Fruit fly (Drosophila melanogaster) whole organism, embryonic: ENCODE data around the gene Syt12.
A peak's percentile ranks its signal among the peaks of the same experiment; 100 is the strongest.

Experiments
- ATbp ChIP-seq: fragments of 200-800 bp; sonication (Bioruptor generic); optimal IDR thresholded peaks from 2 replicates; lab custom pipeline; 2017; ENCODE audit warnings: missing biosample characterization, mild to moderate bottlenecking, missing genetic modification characterization, missing genetic modification reagents
- Abd-B ChIP-seq: fragments of 200-800 bp; sonication (Bioruptor generic); optimal IDR thresholded peaks from 2 replicates; lab custom pipeline; 2018; ENCODE audit warnings: missing biosample characterization, mild to moderate bottlenecking, missing genetic modification characterization, moderate library complexity
- CG10366 ChIP-seq: fragments of 200-800 bp; sonication (Bioruptor generic); IDR thresholded peaks from 2 replicates; pipeline ENCODE4 v1.3.6; 2022; ENCODE audit warnings: missing biosample characterization, missing genetic modification characterization
- CG11560 ChIP-seq: fragments of 200-800 bp; sonication (Bioruptor generic); IDR thresholded peaks from 3 replicates; pipeline ENCODE4 v1.3.6; 2022; ENCODE audit warnings: missing biosample characterization, missing genetic modification characterization
- CG11696 ChIP-seq: fragments of 200-800 bp; sonication (Bioruptor generic); IDR thresholded peaks from 2 replicates; pipeline ENCODE4 v1.3.6; 2022; ENCODE audit warnings: missing biosample characterization, missing genetic modification characterization
- CG12155 ChIP-seq: fragments of 200-800 bp; sonication (Bioruptor generic); optimal IDR thresholded peaks from 3 replicates; lab custom pipeline; 2016; ENCODE audit warnings: missing biosample characterization, missing genetic modification characterization
- CG12391 ChIP-seq: fragments of 200-800 bp; sonication (Bioruptor generic); optimal IDR thresholded peaks from 3 replicates; lab custom pipeline; 2018; ENCODE audit warnings: missing biosample characterization, mild to moderate bottlenecking, missing genetic modification characterization, moderate library complexity
- CG12659 ChIP-seq: fragments of 200-800 bp; sonication (Bioruptor generic); optimal IDR thresholded peaks from 3 replicates; lab custom pipeline; 2017; ENCODE audit warnings: mild to moderate bottlenecking, missing biosample characterization, missing genetic modification reagents, missing genetic modification characterization
- CG14667 ChIP-seq: fragments of 200-800 bp; sonication (Bioruptor generic); IDR thresholded peaks from 2 replicates; pipeline ENCODE4 v1.3.6; 2022; ENCODE audit warnings: missing biosample characterization, missing genetic modification characterization
- CG1529 ChIP-seq: fragments of 200-800 bp; sonication (Bioruptor generic); optimal IDR thresholded peaks from 3 replicates; lab custom pipeline; 2018; ENCODE audit warnings: missing biosample characterization, missing genetic modification characterization
- CG15601 ChIP-seq: fragments of 200-800 bp; sonication (Bioruptor generic); optimal IDR thresholded peaks from 3 replicates; lab custom pipeline; 2019; ENCODE audit warnings: missing biosample characterization, mild to moderate bottlenecking, missing genetic modification characterization, moderate library complexity
- CG1602 ChIP-seq: fragments of 200-800 bp; sonication (Bioruptor generic); optimal IDR thresholded peaks from 3 replicates; lab custom pipeline; 2016; ENCODE audit warnings: missing biosample characterization, missing genetic modification characterization
- CG16815 ChIP-seq: fragments of 200-800 bp; sonication (Bioruptor generic); optimal IDR thresholded peaks from 3 replicates; lab custom pipeline; 2017; ENCODE audit warnings: missing biosample characterization, mild to moderate bottlenecking, missing genetic modification characterization
- CG17385 ChIP-seq: fragments of 200-800 bp; sonication (Bioruptor generic); optimal IDR thresholded peaks from 3 replicates; lab custom pipeline; 2018; ENCODE audit warnings: missing biosample characterization, mild to moderate bottlenecking, missing genetic modification characterization
- CG31441 ChIP-seq: fragments of 200-800 bp; sonication (Bioruptor generic); IDR thresholded peaks from 2 replicates; pipeline ENCODE4 v1.3.6; 2022; ENCODE audit warnings: missing biosample characterization, missing genetic modification characterization
- CG4404 ChIP-seq: fragments of 200-800 bp; sonication (Bioruptor generic); IDR thresholded peaks from 2 replicates; pipeline ENCODE4 v1.3.6; 2022; ENCODE audit warnings: missing biosample characterization, missing genetic modification characterization
- CG4424 ChIP-seq: fragments of 200-800 bp; sonication (Bioruptor generic); optimal IDR thresholded peaks from 3 replicates; lab custom pipeline; 2016; ENCODE audit warnings: missing biosample characterization, missing genetic modification characterization
- CG5180 ChIP-seq: fragments of 200-800 bp; sonication (Bioruptor generic); optimal IDR thresholded peaks from 3 replicates; lab custom pipeline; 2017; ENCODE audit warnings: missing biosample characterization, missing genetic modification characterization, mild to moderate bottlenecking, moderate library complexity, missing genetic modification reagents
- CG6683 ChIP-seq: fragments of 200-800 bp; sonication (Bioruptor generic); optimal IDR thresholded peaks from 2 replicates; lab custom pipeline; 2017; ENCODE audit warnings: missing biosample characterization, mild to moderate bottlenecking, missing genetic modification characterization, missing genetic modification reagents
- CG8281 ChIP-seq: fragments of 200-800 bp; sonication (Bioruptor generic); optimal IDR thresholded peaks from 2 replicates; lab custom pipeline; 2018; ENCODE audit warnings: missing biosample characterization, mild to moderate bottlenecking, missing genetic modification characterization, moderate library complexity
- CG8765 ChIP-seq: fragments of 200-800 bp; sonication (Bioruptor generic); IDR thresholded peaks from 2 replicates; pipeline ENCODE4 v1.3.6; 2022; ENCODE audit warnings: missing biosample characterization, missing genetic modification characterization
- CG9437 ChIP-seq: fragments of 200-800 bp; sonication (Bioruptor generic); optimal IDR thresholded peaks from 2 replicates; lab custom pipeline; 2018; ENCODE audit warnings: missing biosample characterization, mild to moderate bottlenecking, missing genetic modification characterization
- CG9817 ChIP-seq: fragments of 200-800 bp; sonication (Bioruptor generic); optimal IDR thresholded peaks from 2 replicates; lab custom pipeline; 2018; ENCODE audit warnings: missing biosample characterization, mild to moderate bottlenecking, missing genetic modification characterization, moderate library complexity
- CoRest ChIP-seq: fragments of 200-800 bp; sonication (Bioruptor generic); optimal IDR thresholded peaks from 3 replicates; lab custom pipeline; 2018; ENCODE audit warnings: missing biosample characterization, mild to moderate bottlenecking, missing genetic modification characterization, moderate library complexity
- Dek ChIP-seq: fragments of 200-800 bp; sonication (Bioruptor generic); optimal IDR thresholded peaks from 3 replicates; lab custom pipeline; 2019; ENCODE audit warnings: missing biosample characterization, mild to moderate bottlenecking, missing genetic modification characterization, moderate library complexity
- H15 ChIP-seq: fragments of 200-800 bp; sonication (Bioruptor generic); IDR thresholded peaks from 3 replicates; pipeline ENCODE4 v1.3.6; 2022; ENCODE audit warnings: missing biosample characterization, missing genetic modification characterization
- Hr3 ChIP-seq: fragments of 200-800 bp; sonication (Bioruptor generic); optimal IDR thresholded peaks from 3 replicates; lab custom pipeline; 2016; ENCODE audit warnings: missing biosample characterization, missing genetic modification characterization
- Hr51 ChIP-seq, 2 experiments: fragments of 200-800 bp; sonication (Bioruptor generic); optimal IDR thresholded peaks; 2 replicates in 1 of 2; 3 replicates in 1 of 2; lab custom pipeline; 2016 to 2018; ENCODE audit warnings: missing biosample characterization in 2 of 2, missing genetic modification characterization in 2 of 2, mild to moderate bottlenecking in 1 of 2, moderate library complexity in 1 of 2
- MBD-R2 ChIP-seq: fragments of 200-800 bp; sonication (Bioruptor generic); IDR thresholded peaks from 2 replicates; pipeline ENCODE4 v1.3.6; 2022; ENCODE audit warnings: missing biosample characterization, missing genetic modification characterization
- Meics ChIP-seq: fragments of 200-800 bp; sonication (Bioruptor generic); optimal IDR thresholded peaks from 2 replicates; lab custom pipeline; 2017; ENCODE audit warnings: missing biosample characterization, mild to moderate bottlenecking, missing genetic modification characterization
- Nf-YC ChIP-seq: fragments of 200-800 bp; optimal IDR thresholded peaks from 3 replicates; lab custom pipeline; 2019; ENCODE audit warnings: missing biosample characterization, mild to moderate bottlenecking, missing genetic modification characterization, moderate library complexity
- Ptx1 ChIP-seq: fragments of 200-800 bp; sonication (Bioruptor generic); IDR thresholded peaks from 2 replicates; pipeline ENCODE4 v1.3.6; 2022; ENCODE audit warnings: missing biosample characterization, missing genetic modification characterization
- Sry-δ ChIP-seq: fragments of 200-800 bp; sonication (Bioruptor generic); optimal IDR thresholded peaks from 2 replicates; lab custom pipeline; 2016; ENCODE audit warnings: missing biosample characterization, missing genetic modification characterization
- Ssrp ChIP-seq: fragments of 200-800 bp; sonication (Bioruptor generic); optimal IDR thresholded peaks from 2 replicates; lab custom pipeline; 2018; ENCODE audit warnings: missing biosample characterization, mild to moderate bottlenecking, missing genetic modification characterization, moderate library complexity
- Xrp1 ChIP-seq: fragments of 200-800 bp; sonication (Bioruptor generic); IDR thresholded peaks from 2 replicates; pipeline ENCODE4 v1.3.6; 2022; ENCODE audit warnings: missing biosample characterization, missing genetic modification characterization
- chn ChIP-seq: fragments of 200-800 bp; sonication (Bioruptor generic); optimal IDR thresholded peaks from 2 replicates; lab custom pipeline; 2016; ENCODE audit warnings: missing biosample characterization, missing genetic modification characterization
- danr ChIP-seq: fragments of 200-800 bp; sonication (Bioruptor generic); IDR thresholded peaks from 2 replicates; pipeline ENCODE4 v1.3.6; 2022; ENCODE audit warnings: missing biosample characterization, missing genetic modification characterization
- dmrt99B ChIP-seq: fragments of 200-800 bp; sonication (Bioruptor generic); optimal IDR thresholded peaks from 2 replicates; lab custom pipeline; 2018; ENCODE audit warnings: missing biosample characterization, mild to moderate bottlenecking, missing genetic modification characterization, moderate library complexity
- esg ChIP-seq: fragments of 200-800 bp; sonication (Bioruptor generic); conservative IDR thresholded peaks from 2 replicates; pipeline ENCODE4 v1.3.6; 2022; ENCODE audit warnings: missing biosample characterization, missing genetic modification characterization
- ewg ChIP-seq: fragments of 200-800 bp; sonication (Bioruptor generic); optimal IDR thresholded peaks from 3 replicates; lab custom pipeline; 2017; ENCODE audit warnings: mild to moderate bottlenecking, missing biosample characterization, missing genetic modification reagents, missing genetic modification characterization
- nmo ChIP-seq: fragments of 200-800 bp; sonication (Bioruptor generic); optimal IDR thresholded peaks from 2 replicates; lab custom pipeline; 2018; ENCODE audit warnings: missing biosample characterization, mild to moderate bottlenecking, missing genetic modification characterization, moderate library complexity
- phol ChIP-seq: fragments of 200-800 bp; sonication (Bioruptor generic); optimal IDR thresholded peaks from 3 replicates; lab custom pipeline; 2018; ENCODE audit warnings: missing biosample characterization, mild to moderate bottlenecking, missing genetic modification characterization, moderate library complexity
- prd ChIP-seq, 3 experiments: fragments of >200 bp in 2 of 3; fragments of 200-800 bp in 1 of 3; sonication (Bioruptor generic) in 1 of 3; optimal IDR thresholded peaks in 2 of 3; IDR thresholded peaks in 1 of 3; 2 replicates in 2 of 3; 3 replicates in 1 of 3; pipeline versions ENCODE4 v1.3.6 to Lab custom; 2017 to 2022; ENCODE audit warnings: missing biosample characterization in 1 of 3, missing genetic modification characterization in 1 of 3
- sc ChIP-seq, 3 experiments: fragments of >200 bp in 2 of 3; fragments of 200-800 bp in 1 of 3; sonication (Bioruptor generic) in 1 of 3; optimal IDR thresholded peaks; 2 replicates in 2 of 3; 3 replicates in 1 of 3; lab custom pipeline; 2017; ENCODE audit warnings: mild to moderate bottlenecking in 1 of 3, missing biosample characterization in 1 of 3, missing genetic modification characterization in 1 of 3, missing genetic modification reagents in 1 of 3
- sisA ChIP-seq: fragments of 200-800 bp; sonication (Bioruptor generic); IDR thresholded peaks from 2 replicates; pipeline ENCODE4 v1.3.6; 2022; ENCODE audit warnings: missing biosample characterization, missing genetic modification characterization
- sob ChIP-seq: fragments of 200-800 bp; sonication (Bioruptor generic); IDR thresholded peaks from 2 replicates; pipeline ENCODE4 v1.3.6; 2022; ENCODE audit warnings: missing biosample characterization, missing genetic modification characterization
- trem ChIP-seq: fragments of 200-800 bp; optimal IDR thresholded peaks from 3 replicates; lab custom pipeline; 2019; ENCODE audit warnings: missing biosample characterization, mild to moderate bottlenecking, missing genetic modification characterization, moderate library complexity
- ttk ChIP-seq: fragments of 200-800 bp; sonication (Bioruptor generic); IDR thresholded peaks from 2 replicates; pipeline ENCODE4 v2.1.2; 2022; ENCODE audit warnings: missing biosample characterization, missing genetic modification characterization

Gene Syt12

DNA sequence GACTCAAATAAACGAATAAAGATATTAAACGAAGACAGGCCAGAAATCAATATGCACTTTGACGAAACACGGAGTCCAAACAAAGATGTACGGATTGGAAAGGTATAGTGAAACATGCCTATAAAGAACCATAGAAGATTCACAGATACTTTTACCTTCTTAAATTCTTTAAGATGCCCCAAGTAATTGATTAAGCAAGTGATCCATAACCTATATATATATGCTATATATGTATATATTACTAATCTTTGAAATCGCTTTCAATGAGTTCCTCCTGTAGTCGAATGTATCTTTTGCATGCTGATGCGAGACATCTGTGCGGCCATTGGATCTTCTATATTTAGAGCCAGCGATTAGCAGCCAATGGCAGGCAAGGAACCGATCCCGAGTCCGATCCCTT lies 9.1 kb downstream of the Syt12 start, which contains the start of gene dmrt11E (continued):
- TF ChIP-seq Dek (tag; lab: Kevin White, UChicago): peak; percentile 14
- TF ChIP-seq CG12391 (tag; lab: Kevin White, UChicago): peak; percentile 76
- TF ChIP-seq esg: peak; percentile 45
- peak; percentile 77 for TF ChIP-seq CG31441 (GFP tag; lab: Robert Waterston, UW)
- peak; percentile 51 for TF ChIP-seq CG16815 (GFP tag; lab: Kevin White, UChicago)
- TF ChIP-seq sc (optimal IDR thresholded peaks at IDR 0.05; lab: Kevin White, UChicago): no peak
- TF ChIP-seq sc (GFP tag; optimal IDR thresholded peaks at IDR 0.05; lab: Kevin White, UChicago): peak; percentile 48
- peak; percentile 60 for TF ChIP-seq CG14667 (GFP tag; lab: Robert Waterston, UW)
- TF ChIP-seq CG4404: peak; percentile 62
- peak; percentile 9 for TF ChIP-seq CG9437
- TF ChIP-seq CG8281 (tag; lab: Kevin White, UChicago): no peak
- TF ChIP-seq CG12659 (GFP tag; lab: Kevin White, UChicago): peak; percentile 20
- TF ChIP-seq CG11696 (GFP tag; lab: Robert Waterston, UW): 0 out of 2 replicates have a peak, but pooled peaks have one; percentile 28
- TF ChIP-seq MBD-R2 (GFP tag; lab: Robert Waterston, UW): peak; percentile 18; the same call in 1 of the 2 replicates
- peak; percentile 35 for TF ChIP-seq ewg
- peak; percentile 45; the same call in 1 of the 2 replicates for TF ChIP-seq sob (GFP tag; lab: Robert Waterston, UW)
- peak; percentile 9 for TF ChIP-seq CG12155 (GFP tag; lab: Kevin White, UChicago)
- peak; percentile 66; the same call in 1 of the 2 replicates for TF ChIP-seq CG8765 (GFP tag; lab: Robert Waterston, UW)
- TF ChIP-seq danr (GFP tag; lab: Robert Waterston, UW): peak; percentile 41; the same call in 1 of the 2 replicates
- peak; percentile 56 for TF ChIP-seq Hr3 (GFP tag; lab: Kevin White, UChicago)
- peak; percentile 78 for TF ChIP-seq phol (tag; lab: Kevin White, UChicago)
- TF ChIP-seq trem (tag; lab: Kevin White, UChicago): peak; percentile 65
- TF ChIP-seq sisA: peak; percentile 65
- no peak for TF ChIP-seq Meics (GFP tag; lab: Kevin White, UChicago)
- TF ChIP-seq Hr51 (GFP tag; optimal IDR thresholded peaks at IDR 0.05; lab: Kevin White, UChicago): peak in 1 of 2 experiments; percentile 62
- peak; percentile 32; the same call in 1 of the 2 replicates for TF ChIP-seq CG10366 (GFP tag; lab: Robert Waterston, UW)
- TF ChIP-seq CoRest (tag; lab: Kevin White, UChicago): peak; percentile 72
- TF ChIP-seq CG9817 (tag; lab: Kevin White, UChicago): peak; percentile 49
- peak; percentile 71 for TF ChIP-seq Ptx1
- TF ChIP-seq nmo (GFP tag; lab: Kevin White, UChicago): peak; percentile 79
- TF ChIP-seq Xrp1 (GFP tag; lab: Robert Waterston, UW): peak; percentile 87
- TF ChIP-seq CG4424: peak; percentile 50
- peak; percentile 43 for TF ChIP-seq CG17385 (GFP tag; lab: Kevin White, UChicago)
- peak; percentile 92 for TF ChIP-seq Nf-YC (tag; lab: Kevin White, UChicago)
- TF ChIP-seq ttk: peak; percentile 50; the same call in 1 of the 2 replicates
- peak; percentile 26 for TF ChIP-seq CG5180 (GFP tag; lab: Kevin White, UChicago)
- TF ChIP-seq H15 (GFP tag; lab: Robert Waterston, UW): peak; percentile 56; the same call in 1 of the 3 replicates
- TF ChIP-seq ATbp: peak; percentile 53
- no peak for TF ChIP-seq CG6683 (GFP tag; lab: Kevin White, UChicago)
- peak; percentile 47 for TF ChIP-seq CG1602 (GFP tag; lab: Kevin White, UChicago)
- peak; percentile 59 for TF ChIP-seq CG15601 (tag; lab: Kevin White, UChicago)
- no peak for TF ChIP-seq prd (optimal IDR thresholded peaks at IDR 0.05; lab: Kevin White, UChicago)
- peak; percentile 74; the same call in 2 of the 3 replicates for TF ChIP-seq prd (GFP tag; IDR thresholded peaks at IDR 0.05; lab: Robert Waterston, UW)
- TF ChIP-seq Ssrp (tag; lab: Kevin White, UChicago): peak; percentile 70
- no peak for TF ChIP-seq chn
- TF ChIP-seq CG11560 (tag; lab: Robert Waterston, UW): no peak
- TF ChIP-seq Sry-δ (GFP tag; lab: Kevin White, UChicago): no peak
- TF ChIP-seq dmrt99B (tag; lab: Kevin White, UChicago): peak; percentile 78
- TF ChIP-seq Abd-B (GFP tag; lab: Kevin White, UChicago): peak; percentile 41
- TF ChIP-seq CG1529 (GFP tag; lab: Kevin White, UChicago): peak; percentile 56
